Fruit fly (Drosophila melanogaster): Measurements from ENCODE around the gene Efa6.

Gene Efa6

dm6 chr3R:22595293-22595868, 7.8 kb downstream of the Efa6 start (continued):
- TF ChIP-seq Dp (GFP tag; optimal IDR thresholded peaks at IDR 0.05) (no peak), tx (GFP tag; optimal IDR thresholded peaks at IDR 0.05) (no peak)

dm6 chr3R:22596450-22596849, 8.9 kb downstream of the Efa6 start:
- TF ChIP-seq Fer1 (GFP tag; optimal IDR thresholded peaks at IDR 0.05) (peak; percentile 51), CG1792 (GFP tag; optimal IDR thresholded peaks at IDR 0.05) (peak; percentile 25), CG11398 (GFP tag; optimal IDR thresholded peaks at IDR 0.05) (peak; percentile 77), CG15073 (GFP tag; optimal IDR thresholded peaks at IDR 0.05) (no peak), Mes4 (GFP tag; optimal IDR thresholded peaks at IDR 0.05) (peak; percentile 50), CG10209 (GFP tag; optimal IDR thresholded peaks at IDR 0.05) (peak; percentile 62), wor (GFP tag; IDR thresholded peaks at IDR 0.05) (no peak), CG32767 (GFP tag; IDR thresholded peaks at IDR 0.05) (peak; percentile 41; the same call in 1 of the 2 replicates), CG9727 (GFP tag; optimal IDR thresholded peaks at IDR 0.05) (peak; percentile 65), CG7745 (tag; optimal IDR thresholded peaks at IDR 0.05) (no peak), Dip3 (GFP tag; optimal IDR thresholded peaks at IDR 0.05) (no peak), CG13775 (GFP tag; optimal IDR thresholded peaks at IDR 0.05) (no peak), CG34376 (GFP tag; optimal IDR thresholded peaks at IDR 0.05) (peak; percentile 33), CG9932 (GFP tag; IDR thresholded peaks at IDR 0.05) (peak; percentile 19; the same call in 1 of the 2 replicates), abd-A (tag; optimal IDR thresholded peaks at IDR 0.05) (no peak), cato (GFP tag; optimal IDR thresholded peaks at IDR 0.05; ENCODE audit: borderline replicate concordance) (no peak), CG12155 (GFP tag; optimal IDR thresholded peaks at IDR 0.05) (no peak), CG10147 (GFP tag; optimal IDR thresholded peaks at IDR 0.05) (no peak), Meics (GFP tag; optimal IDR thresholded peaks at IDR 0.05) (peak; percentile 50), Abd-B (GFP tag; optimal IDR thresholded peaks at IDR 0.05) (no peak), CG2875 (GFP tag; optimal IDR thresholded peaks at IDR 0.05) (peak; percentile 27), dmrt99B (tag; optimal IDR thresholded peaks at IDR 0.05) (peak; percentile 34), CG33213 (GFP tag; optimal IDR thresholded peaks at IDR 0.05) (peak; percentile 31), CG1024 (GFP tag; IDR thresholded peaks at IDR 0.05) (no peak), repo (GFP tag; optimal IDR thresholded peaks at IDR 0.05) (no peak), gsb (GFP tag; IDR thresholded peaks at IDR 0.05) (peak; percentile 22; the same call in 1 of the 2 replicates), CG8924 (tag; optimal IDR thresholded peaks at IDR 0.05) (peak; percentile 10), gcm (GFP tag; optimal IDR thresholded peaks at IDR 0.05) (peak; percentile 25), Fer3 (tag; optimal IDR thresholded peaks at IDR 0.05) (peak; percentile 52), Oaz (GFP tag; IDR thresholded peaks at IDR 0.05) (no peak), CG8359 (GFP tag; optimal IDR thresholded peaks at IDR 0.05; ENCODE audit: borderline replicate concordance) (peak; percentile 27), zen2 (GFP tag; IDR thresholded peaks at IDR 0.05; ENCODE audit: partially characterized antibody) (no peak), dm (GFP tag; optimal IDR thresholded peaks at IDR 0.05) (peak; percentile 2), B-H1 (GFP tag; IDR thresholded peaks at IDR 0.05) (peak; percentile 38; the same call in 1 of the 3 replicates), CG3163 (GFP tag; optimal IDR thresholded peaks at IDR 0.05) (no peak), pb (GFP tag; optimal IDR thresholded peaks at IDR 0.05) (no peak), NC2α (GFP tag; optimal IDR thresholded peaks at IDR 0.05) (peak; percentile 32), CG6683 (GFP tag; optimal IDR thresholded peaks at IDR 0.05) (peak; percentile 37), bab2 (GFP tag; optimal IDR thresholded peaks at IDR 0.05) (peak; percentile 61), CG6254 (GFP tag; optimal IDR thresholded peaks at IDR 0.05) (peak; percentile 26), Side (GFP tag; optimal IDR thresholded peaks at IDR 0.05) (peak; percentile 32), Poxn (GFP tag; IDR thresholded peaks at IDR 0.05) (no peak), ranshi (GFP tag; IDR thresholded peaks at IDR 0.05) (peak; percentile 42; the same call in 1 of the 2 replicates), mam (GFP tag; optimal IDR thresholded peaks at IDR 0.05) (no peak), CG43689 (GFP tag; IDR thresholded peaks at IDR 0.05) (peak; percentile 40; the same call in 1 of the 2 replicates), row (GFP tag; IDR thresholded peaks at IDR 0.05) (peak; percentile 21; the same call in 1 of the 3 replicates)
